Worm (Caenorhabditis elegans): ENCODE results near the gene mev-1.

mev-1 gene

DNA sequence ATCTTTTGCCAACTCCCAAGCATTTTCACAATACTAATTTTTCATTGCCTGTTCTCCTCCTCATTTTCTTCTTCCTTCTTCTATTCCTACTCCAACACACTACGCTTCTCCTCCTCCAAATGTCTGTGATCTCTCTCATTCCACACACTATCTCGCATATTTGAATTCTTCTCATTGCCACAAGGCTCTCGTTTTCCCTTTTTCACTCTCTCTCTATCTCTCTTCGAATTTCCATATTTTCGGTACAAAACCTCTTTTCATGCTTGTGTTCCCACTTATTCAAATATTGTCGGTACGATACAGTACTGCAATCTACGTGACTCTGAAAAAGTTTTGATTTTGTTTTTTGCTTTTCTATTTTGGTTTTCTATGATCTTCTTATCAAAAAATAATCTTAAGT is 46.6 kb downstream of the mev-1 start:
- TF ChIP-seq hmg-1.1 (GFP tag; IDR thresholded peaks at IDR 0.05) (peak; percentile 37; the same call in 1 of the 2 replicates), F49E8.2 (tag; optimal IDR thresholded peaks at IDR 0.05; ENCODE audit: borderline replicate concordance) (no peak), ceh-32 (tag; optimal IDR thresholded peaks at IDR 0.05; ENCODE audit: poor library complexity) (no peak), F26F4.8 (GFP tag; conservative IDR thresholded peaks at IDR 0.05) (no peak), dmd-6 (GFP tag; IDR thresholded peaks at IDR 0.05) (no peak), dve-1 (tag; optimal IDR thresholded peaks at IDR 0.05; ENCODE audit: insufficient read depth) (peak; percentile 14), madf-9 (GFP tag; conservative IDR thresholded peaks at IDR 0.05) (no peak), attf-4 (tag; optimal IDR thresholded peaks at IDR 0.05) (no peak), mep-1 (tag; optimal IDR thresholded peaks at IDR 0.05) (peak; percentile 30), hlh-30 (tag; optimal IDR thresholded peaks at IDR 0.05; ENCODE audit: insufficient read depth) (peak; percentile 8), hif-1 (tag; optimal IDR thresholded peaks at IDR 0.05) (peak in 1 of 2 experiments; percentile 66), mes-2 (tag; optimal IDR thresholded peaks at IDR 0.05; ENCODE audit: poor library complexity, severe bottlenecking) (peak; percentile 17), F37D6.2 (tag; optimal IDR thresholded peaks at IDR 0.05) (no peak), lin-29 (GFP tag; IDR thresholded peaks at IDR 0.05) (no peak), nhr-28 (tag; optimal IDR thresholded peaks at IDR 0.05) (peak; percentile 69), nhr-6 (tag; optimal IDR thresholded peaks at IDR 0.05) (peak; percentile 17), lsy-2 (tag; optimal IDR thresholded peaks at IDR 0.05) (peak in 1 of 2 experiments; percentile 53), ceh-62 (tag; optimal IDR thresholded peaks at IDR 0.05) (no peak), nhr-41 (GFP tag; IDR thresholded peaks at IDR 0.05) (no peak), unc-130 (GFP tag; optimal IDR thresholded peaks at IDR 0.05) (no peak), Y105C5A.15 (GFP tag; IDR thresholded peaks at IDR 0.05) (no peak)

DNA sequence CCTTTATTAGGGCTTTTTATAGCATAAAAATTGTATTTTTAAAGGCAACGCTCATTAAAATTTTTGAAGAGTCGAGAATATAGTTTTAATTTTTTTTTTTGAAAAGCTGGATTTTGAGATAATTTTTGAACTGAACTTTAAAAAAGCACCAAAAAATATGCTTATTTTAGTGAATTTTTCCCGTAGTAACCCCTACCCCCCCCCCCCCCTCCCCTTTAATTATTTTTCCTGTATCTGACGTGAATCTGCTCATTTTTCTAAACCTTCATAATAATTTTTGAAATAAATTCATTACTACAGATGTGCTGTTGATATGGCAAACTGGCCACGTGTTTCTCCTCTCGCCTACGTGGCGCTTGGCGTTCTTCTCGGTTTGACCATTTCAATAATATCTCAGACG is 47.4 kb downstream of the mev-1 start, which contains the start of gene C38H2.2:
C38H2.2 (plus strand) TSS at position 301 of the 400 bp plus-strand sequence.
- peak; percentile 38 for TF ChIP-seq aha-1 (tag)
- TF ChIP-seq nhr-76 (tag; optimal IDR thresholded peaks at IDR 0.05) = no peak

DNA sequence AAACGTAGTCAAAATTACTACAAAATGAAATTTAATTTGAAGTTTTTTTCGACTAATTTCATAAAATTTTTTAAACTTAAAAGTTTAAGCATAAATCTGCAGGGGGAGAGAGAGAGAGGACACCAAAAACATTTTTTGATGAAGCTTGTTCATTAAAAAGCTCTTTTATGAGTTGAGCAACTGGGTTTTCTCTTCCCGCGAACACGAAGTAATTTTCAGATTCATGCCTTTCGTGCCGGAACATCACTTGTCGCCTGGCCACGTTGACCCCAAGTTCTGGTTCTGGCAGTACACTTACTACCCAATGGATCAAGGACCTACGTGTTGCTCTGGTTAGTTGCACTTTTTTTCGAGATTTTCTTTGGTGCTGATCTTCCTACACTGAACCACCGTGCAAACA is 49.7 kb downstream of the mev-1 start:
- TF ChIP-seq T26A8.4 (GFP tag; IDR thresholded peaks at IDR 0.05) (no peak), aha-1 (tag) (peak; percentile 91)

Data from whole organism, L4 larva.